Fruit fly (Drosophila melanogaster) whole organism: ENCODE measurements around the gene SdhC.

Experiments used
- Dll ChIP-seq: fragments of >200 bp; optimal IDR thresholded peaks from 2 replicates; lab custom pipeline; 2017
- EcR ChIP-seq, 2 experiments: fragments of >200 bp; optimal IDR thresholded peaks; 2 replicates each; lab custom pipeline; 2017; ENCODE audit warnings: missing biosample characterization in 2 of 2, missing genetic modification characterization in 2 of 2, missing genetic modification reagents in 2 of 2
- psq ChIP-seq: fragments of >200 bp; optimal IDR thresholded peaks from 2 replicates; lab custom pipeline; 2017
- usp ChIP-seq: fragments of >200 bp; optimal IDR thresholded peaks from 2 replicates; lab custom pipeline; 2017; ENCODE audit warnings: missing biosample characterization, missing genetic modification characterization, mixed read lengths

DNA sequence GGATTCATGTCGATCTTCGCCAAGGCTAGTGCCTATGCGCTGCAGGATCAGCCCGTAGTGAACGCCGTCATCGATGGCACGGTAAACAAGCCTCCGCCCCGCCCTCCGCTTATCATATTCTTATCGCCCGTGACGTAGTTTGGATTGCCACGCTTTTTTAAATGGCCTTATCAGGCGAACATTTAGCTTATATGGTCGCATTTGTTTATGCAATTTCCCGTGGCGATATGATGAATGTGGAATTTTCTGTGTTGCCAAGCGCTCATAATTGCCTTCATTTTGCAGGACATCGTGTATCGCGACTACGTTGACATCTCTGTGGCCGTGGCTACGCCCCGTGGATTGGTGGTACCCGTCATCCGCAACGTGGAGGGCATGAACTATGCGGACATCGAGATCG is 36.2 kb upstream of the SdhC start:
- TF ChIP-seq psq (lab: Kevin White, UChicago), result no peak
- no peak for TF ChIP-seq Dll
- no peak for TF ChIP-seq usp (GFP tag; lab: Kevin White, UChicago)
- TF ChIP-seq EcR (GFP tag; optimal IDR thresholded peaks at IDR 0.05; lab: Kevin White, UChicago), result no peak
